Fruit fly (Drosophila melanogaster) whole organism, embryonic: ENCODE measurements around the gene Pgls.

Experiments used
- Abd-B ChIP-seq: fragments of 200-800 bp; sonication (Bioruptor generic); optimal IDR thresholded peaks from 2 replicates; lab custom pipeline; 2018; ENCODE audit warnings: missing biosample characterization, mild to moderate bottlenecking, missing genetic modification characterization, moderate library complexity
- CG10209 ChIP-seq: fragments of 200-800 bp; sonication (Bioruptor generic); optimal IDR thresholded peaks from 3 replicates; lab custom pipeline; 2017; ENCODE audit warnings: missing biosample characterization, mild to moderate bottlenecking, missing genetic modification characterization, missing genetic modification reagents
- CG10431 ChIP-seq: fragments of 200-800 bp; sonication (Bioruptor generic); optimal IDR thresholded peaks from 3 replicates; lab custom pipeline; 2018; ENCODE audit warnings: missing biosample characterization, mild to moderate bottlenecking, missing genetic modification characterization
- CG11085 ChIP-seq: fragments of 200-800 bp; sonication (Bioruptor generic); IDR thresholded peaks from 2 replicates; pipeline ENCODE4 v1.3.6; 2022; ENCODE audit warnings: missing biosample characterization, missing genetic modification characterization
- CG15479 ChIP-seq: fragments of 200-800 bp; sonication (Bioruptor generic); optimal IDR thresholded peaks from 3 replicates; lab custom pipeline; 2019; ENCODE audit warnings: missing biosample characterization, mild to moderate bottlenecking, missing genetic modification characterization, moderate library complexity
- CG17186 ChIP-seq: fragments of 200-800 bp; sonication (Bioruptor generic); optimal IDR thresholded peaks from 3 replicates; lab custom pipeline; 2017; ENCODE audit warnings: missing biosample characterization, missing genetic modification reagents, missing genetic modification characterization
- CG17385 ChIP-seq: fragments of 200-800 bp; sonication (Bioruptor generic); optimal IDR thresholded peaks from 3 replicates; lab custom pipeline; 2018; ENCODE audit warnings: missing biosample characterization, mild to moderate bottlenecking, missing genetic modification characterization
- CG17912 ChIP-seq: fragments of 200-800 bp; sonication (Bioruptor generic); optimal IDR thresholded peaks from 2 replicates; lab custom pipeline; 2018; ENCODE audit warnings: missing biosample characterization, mild to moderate bottlenecking, missing genetic modification characterization
- CG31388 ChIP-seq: fragments of 200-800 bp; sonication (Bioruptor generic); optimal IDR thresholded peaks from 2 replicates; lab custom pipeline; 2016; ENCODE audit warnings: missing biosample characterization, missing genetic modification characterization
- CG3407 ChIP-seq: fragments of 200-800 bp; sonication (Bioruptor generic); optimal IDR thresholded peaks from 2 replicates; lab custom pipeline; 2018; ENCODE audit warnings: missing biosample characterization, mild to moderate bottlenecking, missing genetic modification characterization
- CG3838 ChIP-seq: fragments of 200-800 bp; sonication (Bioruptor generic); optimal IDR thresholded peaks from 3 replicates; lab custom pipeline; 2016; ENCODE audit warnings: missing biosample characterization, missing genetic modification characterization
- CG3847 ChIP-seq: fragments of 200-800 bp; sonication (Bioruptor generic); IDR thresholded peaks from 2 replicates; pipeline ENCODE4 v1.3.6; 2022; ENCODE audit warnings: missing biosample characterization, missing genetic modification characterization
- CG6654 ChIP-seq: fragments of 200-800 bp; sonication (Bioruptor generic); optimal IDR thresholded peaks from 2 replicates; lab custom pipeline; 2017; ENCODE audit warnings: missing biosample characterization, mild to moderate bottlenecking, missing genetic modification characterization
- CG7372 ChIP-seq: fragments of 200-800 bp; sonication (Bioruptor generic); IDR thresholded peaks from 2 replicates; pipeline ENCODE4 v1.3.6; 2022; ENCODE audit warnings: missing biosample characterization, missing genetic modification characterization
- CG8089 ChIP-seq: fragments of 200-800 bp; sonication (Bioruptor generic); optimal IDR thresholded peaks from 3 replicates; lab custom pipeline; 2016; ENCODE audit warnings: missing biosample characterization, missing genetic modification characterization
- CG8359 ChIP-seq: fragments of 200-800 bp; sonication (Bioruptor generic); optimal IDR thresholded peaks from 2 replicates; lab custom pipeline; 2017; ENCODE audit warnings: missing biosample characterization, mild to moderate bottlenecking, missing genetic modification characterization, borderline replicate concordance
- CG8478 ChIP-seq: fragments of >200 bp; optimal IDR thresholded peaks from 2 replicates; lab custom pipeline; 2018
- CHES-1-like ChIP-seq: fragments of 200-800 bp; sonication (Bioruptor generic); optimal IDR thresholded peaks from 2 replicates; lab custom pipeline; 2016; ENCODE audit warnings: missing biosample characterization, missing genetic modification characterization
- Dip2 ChIP-seq: fragments of 200-800 bp; sonication (Bioruptor generic); IDR thresholded peaks from 2 replicates; pipeline ENCODE4 v1.3.6; 2022; ENCODE audit warnings: missing biosample characterization, missing genetic modification characterization
- E2f1 ChIP-seq: fragments of 200-800 bp; sonication (Bioruptor generic); IDR thresholded peaks from 2 replicates; pipeline ENCODE4 v1.3.6; 2022; ENCODE audit warnings: missing biosample characterization, missing genetic modification characterization
- HmgD ChIP-seq: fragments of 200-800 bp; sonication (Bioruptor generic); optimal IDR thresholded peaks from 3 replicates; lab custom pipeline; 2016; ENCODE audit warnings: missing biosample characterization, missing genetic modification characterization
- Med ChIP-seq: fragments of 200-800 bp; sonication (Bioruptor generic); peaks from one replicate; lab custom pipeline; 2016; ENCODE audit warnings: missing biosample characterization, missing genetic modification characterization, mild to moderate bottlenecking, inconsistent platforms, moderate library complexity
- Neu2 ChIP-seq: fragments of 200-800 bp; sonication (Bioruptor generic); optimal IDR thresholded peaks from 3 replicates; lab custom pipeline; 2016; ENCODE audit warnings: missing biosample characterization, missing genetic modification characterization, borderline replicate concordance
- Nf-YB ChIP-seq: fragments of 200-800 bp; sonication (Bioruptor generic); optimal IDR thresholded peaks from 3 replicates; lab custom pipeline; 2019; ENCODE audit warnings: missing biosample characterization, mild to moderate bottlenecking, missing genetic modification characterization, moderate library complexity
- Ptx1 ChIP-seq: fragments of 200-800 bp; sonication (Bioruptor generic); IDR thresholded peaks from 2 replicates; pipeline ENCODE4 v1.3.6; 2022; ENCODE audit warnings: missing biosample characterization, missing genetic modification characterization
- Side ChIP-seq: fragments of 200-800 bp; sonication (Bioruptor generic); optimal IDR thresholded peaks from 2 replicates; lab custom pipeline; 2016; ENCODE audit warnings: missing biosample characterization, missing genetic modification characterization
- Stat92E ChIP-seq, 3 experiments: fragments of >200 bp in 2 of 3; fragments of 200-800 bp in 1 of 3; sonication (Bioruptor generic) in 1 of 3; optimal IDR thresholded peaks; 2 replicates each; lab custom pipeline; 2017 to 2019; ENCODE audit warnings: missing biosample characterization in 3 of 3, missing genetic modification characterization in 3 of 3, mild to moderate bottlenecking in 1 of 3, moderate library complexity in 1 of 3
- Trl ChIP-seq, 3 experiments: fragments of >200 bp in 2 of 3; fragments of 200-800 bp in 1 of 3; sonication (Bioruptor generic) in 1 of 3; optimal IDR thresholded peaks; 2 replicates in 1 of 3; 3 replicates in 2 of 3; lab custom pipeline; 2016 to 2017; ENCODE audit warnings: missing biosample characterization in 1 of 3, missing genetic modification characterization in 1 of 3
- bowl ChIP-seq: fragments of 200-800 bp; sonication (Bioruptor generic); IDR thresholded peaks from 2 replicates; pipeline ENCODE4 v1.3.6; 2022; ENCODE audit warnings: missing biosample characterization, missing genetic modification characterization
- cad ChIP-seq: fragments of >200 bp; optimal IDR thresholded peaks from 2 replicates; lab custom pipeline; 2017; ENCODE audit warnings: missing biosample characterization, missing genetic modification characterization
- caup ChIP-seq: fragments of 200-800 bp; sonication (Bioruptor generic); optimal IDR thresholded peaks from 3 replicates; lab custom pipeline; 2017; ENCODE audit warnings: missing biosample characterization, mild to moderate bottlenecking, missing genetic modification characterization, moderate library complexity; ENCODE audit not compliant: severe bottlenecking
- cg ChIP-seq: fragments of 200-800 bp; sonication (Bioruptor generic); optimal IDR thresholded peaks from 3 replicates; lab custom pipeline; 2019; ENCODE audit warnings: missing biosample characterization, mild to moderate bottlenecking, missing genetic modification characterization, moderate library complexity
- chinmo ChIP-seq: fragments of 200-800 bp; sonication (Bioruptor generic); IDR thresholded peaks from 4 replicates; pipeline ENCODE4 v1.3.6; 2022; ENCODE audit warnings: missing biosample characterization, missing genetic modification characterization; ENCODE audit not compliant: partially characterized antibody
- chm ChIP-seq: fragments of 200-800 bp; sonication (Bioruptor generic); IDR thresholded peaks from 2 replicates; pipeline ENCODE4 v1.3.6; 2022; ENCODE audit warnings: missing biosample characterization, missing genetic modification characterization
- ci ChIP-seq: fragments of 200-800 bp; sonication (Bioruptor generic); IDR thresholded peaks from 3 replicates; pipeline ENCODE4 v1.3.6; 2022; ENCODE audit warnings: missing biosample characterization, missing genetic modification characterization
- crol ChIP-seq: fragments of 200-800 bp; sonication (Bioruptor generic); IDR thresholded peaks from 2 replicates; pipeline ENCODE4 v1.3.6; 2022; ENCODE audit warnings: missing biosample characterization, missing genetic modification characterization
- da ChIP-seq: fragments of 200-800 bp; sonication (Bioruptor generic); optimal IDR thresholded peaks from 2 replicates; lab custom pipeline; 2016; ENCODE audit warnings: missing biosample characterization, missing genetic modification characterization
- dan ChIP-seq: fragments of 200-800 bp; sonication (Bioruptor generic); IDR thresholded peaks from 2 replicates; pipeline ENCODE4 v1.3.6; 2022; ENCODE audit warnings: missing biosample characterization, missing genetic modification characterization
- fu2 ChIP-seq: fragments of 200-800 bp; sonication (Bioruptor generic); optimal IDR thresholded peaks from 2 replicates; lab custom pipeline; 2016; ENCODE audit warnings: missing biosample characterization, missing genetic modification characterization
- grn ChIP-seq: fragments of 200-800 bp; sonication (Bioruptor generic); optimal IDR thresholded peaks from 3 replicates; lab custom pipeline; 2017; ENCODE audit warnings: missing biosample characterization, missing genetic modification characterization
- gsb-n ChIP-seq: fragments of 200-800 bp; sonication (Bioruptor generic); optimal IDR thresholded peaks from 3 replicates; lab custom pipeline; 2018; ENCODE audit warnings: missing biosample characterization, mild to moderate bottlenecking, missing genetic modification characterization
- hth ChIP-seq: fragments of >200 bp; optimal IDR thresholded peaks from 2 replicates; lab custom pipeline; 2017; ENCODE audit warnings: inconsistent platforms
- insv ChIP-seq, 2 experiments: fragments of 200-800 bp; sonication (Bioruptor generic); optimal IDR thresholded peaks; 3 replicates each; lab custom pipeline; 2016 to 2018; ENCODE audit warnings: missing biosample characterization in 2 of 2, missing genetic modification characterization in 2 of 2
- org-1 ChIP-seq: fragments of 200-800 bp; sonication (Bioruptor generic); optimal IDR thresholded peaks from 2 replicates; lab custom pipeline; 2017; ENCODE audit warnings: missing biosample characterization, missing genetic modification characterization
- pan ChIP-seq, 4 experiments: fragments of >200 bp in 3 of 4; fragments of 200-800 bp in 1 of 4; sonication (Bioruptor generic) in 1 of 4; optimal IDR thresholded peaks in 3 of 4; IDR thresholded peaks in 1 of 4; 2 replicates each; pipeline versions ENCODE4 v1.3.6 to Lab custom; 2017 to 2022; ENCODE audit warnings: missing biosample characterization in 2 of 4, missing genetic modification characterization in 2 of 4, mixed read lengths in 1 of 4
- ro ChIP-seq: fragments of 200-800 bp; sonication (Bioruptor generic); IDR thresholded peaks from 2 replicates; pipeline ENCODE4 v1.3.6; 2022; ENCODE audit warnings: missing biosample characterization, missing genetic modification characterization
- shn ChIP-seq: fragments of 200-800 bp; sonication (Bioruptor generic); optimal IDR thresholded peaks from 3 replicates; lab custom pipeline; 2016; ENCODE audit warnings: missing biosample characterization, missing genetic modification characterization
- slbo ChIP-seq: fragments of 200-800 bp; sonication (Bioruptor generic); IDR thresholded peaks from 2 replicates; pipeline ENCODE4 v1.3.6; 2022; ENCODE audit warnings: missing biosample characterization, missing genetic modification characterization
- tll ChIP-seq, 2 experiments: fragments of 200-800 bp in 1 of 2; fragments of >200 bp in 1 of 2; sonication (Bioruptor generic) in 1 of 2; optimal IDR thresholded peaks; 2 replicates each; lab custom pipeline; 2017 to 2019; ENCODE audit warnings: missing biosample characterization in 2 of 2, missing genetic modification characterization in 2 of 2, mild to moderate bottlenecking in 1 of 2, moderate library complexity in 1 of 2
- wdn ChIP-seq: fragments of 200-800 bp; sonication (Bioruptor generic); IDR thresholded peaks from 2 replicates; pipeline ENCODE4 v1.3.6; 2022; ENCODE audit warnings: missing biosample characterization, missing genetic modification characterization

Pgls gene

DNA sequence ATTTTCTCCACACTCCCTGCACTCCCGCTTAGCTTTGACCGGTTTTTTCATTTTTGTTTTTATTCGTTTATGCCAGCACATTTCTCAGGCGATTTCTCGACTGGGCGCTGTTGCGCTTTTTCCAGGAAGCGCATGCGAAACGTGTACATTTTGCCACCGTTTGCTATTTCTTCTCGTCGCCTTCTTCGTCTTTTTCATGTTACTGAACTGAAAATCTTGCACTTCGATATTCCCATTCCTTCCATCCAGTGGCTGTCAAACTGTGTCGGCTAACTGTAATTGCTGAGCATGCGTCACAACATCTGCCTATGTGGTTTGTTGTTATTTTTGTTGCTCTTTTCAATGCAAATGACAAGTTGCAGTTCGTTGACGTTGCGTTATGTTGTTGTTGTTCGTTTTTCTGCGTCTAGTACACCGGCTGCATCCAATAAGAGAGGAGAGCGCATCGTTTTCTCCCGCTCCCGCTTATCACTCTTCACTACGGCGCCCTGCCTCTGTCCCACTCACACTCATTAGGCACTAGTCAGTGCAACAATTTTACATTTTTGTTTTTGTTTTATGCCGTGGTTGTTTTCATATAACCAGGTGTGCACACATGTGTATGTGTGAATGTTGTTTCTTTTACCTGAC lies 45.3 kb upstream of the Pgls start:
- TF ChIP-seq Ptx1 (GFP tag; lab: Robert Waterston, UW) (no peak), CG17912 (GFP tag; lab: Kevin White, UChicago) (no peak), cg (peak; percentile 41), pan (optimal IDR thresholded peaks at IDR 0.05; lab: Kevin White, UChicago) (no peak), pan (GFP tag; optimal IDR thresholded peaks at IDR 0.05 in 1 of 2, IDR thresholded peaks at IDR 0.05 in 1 of 2) (no peak), bowl (GFP tag; lab: Robert Waterston, UW) (no peak), CG8089 (GFP tag; lab: Kevin White, UChicago) (no peak), Abd-B (no peak), da (GFP tag; lab: Kevin White, UChicago) (peak; percentile 17), CG3838 (GFP tag; lab: Kevin White, UChicago) (peak; percentile 28), chinmo (GFP tag; lab: Robert Waterston, UW) (peak; percentile 66; the same call in 1 of the 4 replicates), CG7372 (GFP tag; lab: Robert Waterston, UW) (no peak), E2f1 (GFP tag; lab: Robert Waterston, UW) (no peak), dan (no peak), shn (no peak), grn (GFP tag; lab: Kevin White, UChicago) (no peak), cad (GFP tag; lab: Kevin White, UChicago) (peak; percentile 35), CG6654 (GFP tag; lab: Kevin White, UChicago) (peak; percentile 95), CG8478 (lab: Kevin White, UChicago) (no peak), Dip2 (GFP tag; lab: Robert Waterston, UW) (no peak), org-1 (GFP tag; lab: Kevin White, UChicago) (no peak), crol (GFP tag; lab: Robert Waterston, UW) (peak; percentile 29; the same call in 1 of the 2 replicates), CG8359 (no peak), CG3847 (GFP tag; lab: Robert Waterston, UW) (no peak), CHES-1-like (no peak), Neu2 (GFP tag; lab: Kevin White, UChicago) (no peak), CG10209 (no peak), gsb-n (no peak), Med (GFP tag; lab: Kevin White, UChicago) (peak; percentile 7), fu2 (GFP tag; lab: Kevin White, UChicago) (no peak), ro (GFP tag; lab: Robert Waterston, UW) (no peak), Nf-YB (GFP tag; lab: Kevin White, UChicago) (peak; percentile 76), wdn (GFP tag; lab: Robert Waterston, UW) (no peak), CG3407 (GFP tag; lab: Kevin White, UChicago) (no peak), Trl (optimal IDR thresholded peaks at IDR 0.05; lab: Kevin White, UChicago) (peak; percentile 34 to 64), Trl (GFP tag; optimal IDR thresholded peaks at IDR 0.05; lab: Kevin White, UChicago) (no peak), CG31388 (GFP tag; lab: Kevin White, UChicago) (no peak), insv (GFP tag; optimal IDR thresholded peaks at IDR 0.05; lab: Kevin White, UChicago) (peak in 1 of 2 experiments; percentile 51), hth (lab: Kevin White, UChicago) (no peak), Side (no peak), Stat92E (GFP tag; optimal IDR thresholded peaks at IDR 0.05; lab: Kevin White, UChicago) (peak in 1 of 3 experiments; percentile 66), slbo (GFP tag; lab: Robert Waterston, UW) (no peak), ci (GFP tag; lab: Robert Waterston, UW) (peak; percentile 40; the same call in 1 of the 3 replicates), chm (GFP tag; lab: Robert Waterston, UW) (no peak), HmgD (GFP tag; lab: Kevin White, UChicago) (no peak), CG17385 (GFP tag; lab: Kevin White, UChicago) (no peak), CG10431 (GFP tag; lab: Kevin White, UChicago) (no peak), CG11085 (GFP tag; lab: Robert Waterston, UW) (no peak), CG15479 (GFP tag; lab: Kevin White, UChicago) (peak; percentile 59), caup (GFP tag; lab: Kevin White, UChicago) (no peak), tll (GFP tag; optimal IDR thresholded peaks at IDR 0.05; lab: Kevin White, UChicago) (peak in 1 of 2 experiments; percentile 61), CG17186 (GFP tag; lab: Kevin White, UChicago) (no peak)
